Comparison of ENCODE assay signal across 1 fruit fly cellular context in genomic region chr2L:1613748-1614365, dm6.
A peak's percentile ranks its signal among the peaks of the same experiment; 100 is the strongest.
TF ChIP-seq lines count a peak whose summit lies in the region.

TSS of gene RFeSP (minus strand) at chr2L:1614160.

TF ChIP-seq in whole organism, embryonic, 481 proteins besides CTCF, POLR2A, EP300 and RAD21 (continued from another document and continues in another):
- TF ChIP-seq jumu (GFP tag; optimal IDR thresholded peaks at IDR 0.05; lab: Kevin White, UChicago) (no peak), CG9609 (GFP tag; optimal IDR thresholded peaks at IDR 0.05; lab: Kevin White, UChicago) (no peak), Abd-B (GFP tag; optimal IDR thresholded peaks at IDR 0.05; lab: Kevin White, UChicago) (no peak), gsb (GFP tag; IDR thresholded peaks at IDR 0.05; lab: Robert Waterston, UW) (no peak), CG30403 (GFP tag; optimal IDR thresholded peaks at IDR 0.05; lab: Kevin White, UChicago) (no peak), trh (GFP tag; optimal IDR thresholded peaks at IDR 0.05; lab: Kevin White, UChicago) (no peak), Deaf1 (tag; optimal IDR thresholded peaks at IDR 0.05; lab: Kevin White, UChicago) (peak; percentile 30), tgo (GFP tag; IDR thresholded peaks at IDR 0.05; lab: Robert Waterston, UW) (no peak), HLH3B (GFP tag; IDR thresholded peaks at IDR 0.05; lab: Robert Waterston, UW) (no peak), Dip3 (GFP tag; optimal IDR thresholded peaks at IDR 0.05; lab: Kevin White, UChicago) (no peak), H15 (GFP tag; IDR thresholded peaks at IDR 0.05; lab: Robert Waterston, UW) (no peak), CG6689 (GFP tag; IDR thresholded peaks at IDR 0.05; lab: Robert Waterston, UW) (no peak), E2f2 (GFP tag; IDR thresholded peaks at IDR 0.05; lab: Robert Waterston, UW) (peak; percentile 81), sr (GFP tag; IDR thresholded peaks at IDR 0.05; lab: Robert Waterston, UW) (no peak), vvl (GFP tag; IDR thresholded peaks at IDR 0.05; lab: Robert Waterston, UW) (no peak), nau (GFP tag; optimal IDR thresholded peaks at IDR 0.05; lab: Kevin White, UChicago) (no peak), Mes4 (GFP tag; optimal IDR thresholded peaks at IDR 0.05; lab: Kevin White, UChicago) (no peak), Ravus (GFP tag; IDR thresholded peaks at IDR 0.05; lab: Robert Waterston, UW) (no peak), Asciz (GFP tag; optimal IDR thresholded peaks at IDR 0.05; lab: Kevin White, UChicago) (no peak), Dp (GFP tag; optimal IDR thresholded peaks at IDR 0.05; lab: Kevin White, UChicago) (peak; percentile 79), CG10565 (GFP tag; optimal IDR thresholded peaks at IDR 0.05; lab: Kevin White, UChicago) (no peak), CG34422 (GFP tag; IDR thresholded peaks at IDR 0.05; lab: Robert Waterston, UW) (0 out of 3 replicates have a peak, but pooled peaks have one; percentile 50), CG10366 (GFP tag; IDR thresholded peaks at IDR 0.05; lab: Robert Waterston, UW) (no peak), Drgx (GFP tag; IDR thresholded peaks at IDR 0.05; lab: Robert Waterston, UW) (no peak), lola (GFP tag; optimal IDR thresholded peaks at IDR 0.05; lab: Kevin White, UChicago) (no peak), zen (tag; optimal IDR thresholded peaks at IDR 0.05; lab: Kevin White, UChicago) (peak; percentile 41), chm (GFP tag; IDR thresholded peaks at IDR 0.05; lab: Robert Waterston, UW) (no peak), Atf-2 (GFP tag; optimal IDR thresholded peaks at IDR 0.05; lab: Kevin White, UChicago) (no peak), CG8765 (GFP tag; IDR thresholded peaks at IDR 0.05; lab: Robert Waterston, UW) (no peak), CG12942 (GFP tag; optimal IDR thresholded peaks at IDR 0.05; lab: Kevin White, UChicago) (no peak), nerfin-1 (tag; optimal IDR thresholded peaks at IDR 0.05; lab: Kevin White, UChicago) (no peak), CG15514 (GFP tag; optimal IDR thresholded peaks at IDR 0.05; lab: Kevin White, UChicago) (peak; percentile 78), run (tag; optimal IDR thresholded peaks at IDR 0.05; lab: Kevin White, UChicago) (no peak), Sry-δ (GFP tag; optimal IDR thresholded peaks at IDR 0.05; lab: Kevin White, UChicago) (peak; percentile 44), pzg (GFP tag; optimal IDR thresholded peaks at IDR 0.05; lab: Kevin White, UChicago) (peak; percentile 98), fd64A (GFP tag; optimal IDR thresholded peaks at IDR 0.05; lab: Kevin White, UChicago) (no peak), Xrp1 (GFP tag; IDR thresholded peaks at IDR 0.05; lab: Robert Waterston, UW) (no peak), CG14965 (GFP tag; optimal IDR thresholded peaks at IDR 0.05; lab: Kevin White, UChicago; ENCODE audit: borderline replicate concordance) (no peak), CG4282 (GFP tag; optimal IDR thresholded peaks at IDR 0.05; lab: Kevin White, UChicago) (no peak), pum (GFP tag; optimal IDR thresholded peaks at IDR 0.05; lab: Kevin White, UChicago) (no peak), CG10979 (tag; optimal IDR thresholded peaks at IDR 0.05; lab: Kevin White, UChicago) (no peak), CG9727 (GFP tag; optimal IDR thresholded peaks at IDR 0.05; lab: Kevin White, UChicago) (no peak), ewg (GFP tag; optimal IDR thresholded peaks at IDR 0.05; lab: Kevin White, UChicago) (no peak), sim (GFP tag; IDR thresholded peaks at IDR 0.05; lab: Robert Waterston, UW) (no peak), CG13287 (GFP tag; IDR thresholded peaks at IDR 0.05; lab: Robert Waterston, UW; ENCODE audit: partially characterized antibody) (peak; percentile 30; the same call in 1 of the 2 replicates), inv (GFP tag; IDR thresholded peaks at IDR 0.05; lab: Robert Waterston, UW; ENCODE audit: partially characterized antibody) (peak; percentile 18; the same call in 1 of the 2 replicates), z (GFP tag; IDR thresholded peaks at IDR 0.05; lab: Robert Waterston, UW) (no peak), gce (GFP tag; IDR thresholded peaks at IDR 0.05; lab: Robert Waterston, UW) (no peak), btn (GFP tag; optimal IDR thresholded peaks at IDR 0.05; lab: Kevin White, UChicago) (no peak), CG2678 (tag; optimal IDR thresholded peaks at IDR 0.05; lab: Kevin White, UChicago) (no peak), Fer1 (GFP tag; optimal IDR thresholded peaks at IDR 0.05; lab: Kevin White, UChicago) (peak; percentile 11), CG11696 (GFP tag; IDR thresholded peaks at IDR 0.05; lab: Robert Waterston, UW) (no peak), Dek (tag; optimal IDR thresholded peaks at IDR 0.05; lab: Kevin White, UChicago) (peak; percentile 49), Bgb (GFP tag; IDR thresholded peaks at IDR 0.05; lab: Robert Waterston, UW; ENCODE audit: partially characterized antibody) (peak; percentile 52; the same call in 1 of the 2 replicates), Bteb2 (GFP tag; optimal IDR thresholded peaks at IDR 0.05; lab: Kevin White, UChicago) (no peak), Oaz (GFP tag; IDR thresholded peaks at IDR 0.05; lab: Robert Waterston, UW) (no peak), kah (GFP tag; optimal IDR thresholded peaks at IDR 0.05; lab: Kevin White, UChicago) (no peak), Hr39 (optimal IDR thresholded peaks at IDR 0.05; lab: Kevin White, UChicago) (no peak), h (optimal IDR thresholded peaks at IDR 0.05; lab: Kevin White, UChicago) (no peak), stc (GFP tag; IDR thresholded peaks at IDR 0.05; lab: Robert Waterston, UW) (no peak), CG3065 (GFP tag; optimal IDR thresholded peaks at IDR 0.05; lab: Kevin White, UChicago) (no peak), CG11504 (tag; optimal IDR thresholded peaks at IDR 0.05; lab: Kevin White, UChicago) (peak; percentile 45), Camta (GFP tag; optimal IDR thresholded peaks at IDR 0.05; lab: Kevin White, UChicago) (peak; percentile 15), bbx (GFP tag; IDR thresholded peaks at IDR 0.05; lab: Robert Waterston, UW; ENCODE audit: partially characterized antibody) (no peak; the same call in 1 of the 2 replicates), crp (GFP tag; optimal IDR thresholded peaks at IDR 0.05; lab: Kevin White, UChicago) (peak in 1 of 2 experiments; percentile 56), CG1832 (GFP tag; optimal IDR thresholded peaks at IDR 0.05; lab: Kevin White, UChicago) (no peak), cad (GFP tag; optimal IDR thresholded peaks at IDR 0.05; lab: Kevin White, UChicago) (no peak), Hand (GFP tag; optimal IDR thresholded peaks at IDR 0.05; lab: Kevin White, UChicago) (no peak), cato (GFP tag; optimal IDR thresholded peaks at IDR 0.05; lab: Kevin White, UChicago; ENCODE audit: borderline replicate concordance) (no peak), Fer2 (tag; optimal IDR thresholded peaks at IDR 0.05; lab: Kevin White, UChicago) (no peak), CG17359 (tag; optimal IDR thresholded peaks at IDR 0.05; lab: Kevin White, UChicago) (no peak), tll (GFP tag; optimal IDR thresholded peaks at IDR 0.05; lab: Kevin White, UChicago) (no peak), Kr (GFP tag; optimal IDR thresholded peaks at IDR 0.05; lab: Kevin White, UChicago) (no peak), wdn (GFP tag; IDR thresholded peaks at IDR 0.05; lab: Robert Waterston, UW) (no peak), ac (GFP tag; optimal IDR thresholded peaks at IDR 0.05; lab: Kevin White, UChicago) (no peak), pita (GFP tag; optimal IDR thresholded peaks at IDR 0.05; lab: Kevin White, UChicago) (no peak), CG11560 (tag; IDR thresholded peaks at IDR 0.05; lab: Robert Waterston, UW) (no peak), CG1529 (GFP tag; optimal IDR thresholded peaks at IDR 0.05; lab: Kevin White, UChicago) (no peak), Dip2 (GFP tag; IDR thresholded peaks at IDR 0.05; lab: Robert Waterston, UW) (no peak), Hr78 (GFP tag; optimal IDR thresholded peaks at IDR 0.05; lab: Kevin White, UChicago) (no peak), lbe (GFP tag; optimal IDR thresholded peaks at IDR 0.05; lab: Kevin White, UChicago) (no peak), sug (tag; optimal IDR thresholded peaks at IDR 0.05; lab: Kevin White, UChicago) (peak; percentile 10), bcd (GFP tag; optimal IDR thresholded peaks at IDR 0.05; lab: Kevin White, UChicago) (no peak), Six4 (GFP tag; optimal IDR thresholded peaks at IDR 0.05; lab: Kevin White, UChicago) (no peak), NC2α (GFP tag; optimal IDR thresholded peaks at IDR 0.05; lab: Kevin White, UChicago) (no peak), CG17186 (GFP tag; optimal IDR thresholded peaks at IDR 0.05; lab: Kevin White, UChicago) (no peak), CG6254 (GFP tag; optimal IDR thresholded peaks at IDR 0.05; lab: Kevin White, UChicago) (no peak), CG12769 (tag; optimal IDR thresholded peaks at IDR 0.05; lab: Kevin White, UChicago) (peak; percentile 47), ham (GFP tag; IDR thresholded peaks at IDR 0.05; lab: Robert Waterston, UW) (no peak), CG7786 (GFP tag; optimal IDR thresholded peaks at IDR 0.05; lab: Kevin White, UChicago) (no peak), ssp (GFP tag; IDR thresholded peaks at IDR 0.05; lab: Robert Waterston, UW) (no peak), da (GFP tag; optimal IDR thresholded peaks at IDR 0.05; lab: Kevin White, UChicago) (no peak), Opbp (GFP tag; IDR thresholded peaks at IDR 0.05; lab: Robert Waterston, UW; ENCODE audit: partially characterized antibody) (peak; percentile 21; the same call in 1 of the 3 replicates), CG12299 (tag; optimal IDR thresholded peaks at IDR 0.05; lab: Kevin White, UChicago) (peak; percentile 7), CG6654 (GFP tag; optimal IDR thresholded peaks at IDR 0.05; lab: Kevin White, UChicago) (no peak), Sin3A (optimal IDR thresholded peaks at IDR 0.05; lab: Kevin White, UChicago) (peak; percentile 55), ci (GFP tag; IDR thresholded peaks at IDR 0.05; lab: Robert Waterston, UW) (peak; percentile 35; the same call in 1 of the 3 replicates), D (optimal IDR thresholded peaks at IDR 0.05; lab: Kevin White, UChicago) (no peak), D (GFP tag; optimal IDR thresholded peaks at IDR 0.05; lab: Kevin White, UChicago) (no peak), Rfx (GFP tag; IDR thresholded peaks at IDR 0.05; lab: Robert Waterston, UW) (0 out of 2 replicates have a peak, but pooled peaks have one; percentile 19), zf30C (GFP tag; optimal IDR thresholded peaks at IDR 0.05; lab: Kevin White, UChicago) (no peak), dimm (GFP tag; IDR thresholded peaks at IDR 0.05; lab: Robert Waterston, UW) (no peak), row (GFP tag; IDR thresholded peaks at IDR 0.05; lab: Robert Waterston, UW) (0 out of 3 replicates have a peak, but pooled peaks have one; percentile 15), fd102C (GFP tag; optimal IDR thresholded peaks at IDR 0.05; lab: Kevin White, UChicago) (no peak), nom (GFP tag; optimal IDR thresholded peaks at IDR 0.05; lab: Kevin White, UChicago) (no peak), Rx (GFP tag; IDR thresholded peaks at IDR 0.05; lab: Robert Waterston, UW) (no peak), usp (GFP tag; optimal IDR thresholded peaks at IDR 0.05; lab: Kevin White, UChicago) (no peak), her (GFP tag; optimal IDR thresholded peaks at IDR 0.05; lab: Kevin White, UChicago) (no peak), Atf6 (GFP tag; IDR thresholded peaks at IDR 0.05; lab: Robert Waterston, UW) (no peak), yki (optimal IDR thresholded peaks at IDR 0.05; lab: Kevin White, UChicago) (no peak), CG12659 (GFP tag; optimal IDR thresholded peaks at IDR 0.05; lab: Kevin White, UChicago) (peak; percentile 76), CG3281 (GFP tag; optimal IDR thresholded peaks at IDR 0.05; lab: Kevin White, UChicago) (no peak), shn (GFP tag; optimal IDR thresholded peaks at IDR 0.05; lab: Kevin White, UChicago) (no peak), gsb-n (tag; optimal IDR thresholded peaks at IDR 0.05; lab: Kevin White, UChicago) (no peak), sd (tag; optimal IDR thresholded peaks at IDR 0.05; lab: Kevin White, UChicago) (peak; percentile 47), Atf3 (GFP tag; optimal IDR thresholded peaks at IDR 0.05; lab: Kevin White, UChicago) (no peak), CG30020 (tag; optimal IDR thresholded peaks at IDR 0.05; lab: Kevin White, UChicago) (no peak), chif (GFP tag; optimal IDR thresholded peaks at IDR 0.05; lab: Kevin White, UChicago) (peak in 1 of 2 experiments; percentile 32), hb (GFP tag; IDR thresholded peaks at IDR 0.05; lab: Robert Waterston, UW; ENCODE audit: partially characterized antibody) (no peak), CG8388 (GFP tag; optimal IDR thresholded peaks at IDR 0.05; lab: Kevin White, UChicago) (no peak), CG14014 (GFP tag; IDR thresholded peaks at IDR 0.05; lab: Robert Waterston, UW) (no peak), sens-2 (GFP tag; IDR thresholded peaks at IDR 0.05; lab: Robert Waterston, UW) (no peak), gcm2 (GFP tag; optimal IDR thresholded peaks at IDR 0.05; lab: Kevin White, UChicago) (no peak), CG14860 (GFP tag; IDR thresholded peaks at IDR 0.05; lab: Robert Waterston, UW; ENCODE audit: partially characterized antibody) (no peak), Usf (GFP tag; optimal IDR thresholded peaks at IDR 0.05; lab: Kevin White, UChicago) (no peak), amos (GFP tag; IDR thresholded peaks at IDR 0.05; lab: Robert Waterston, UW; ENCODE audit: partially characterized antibody) (peak; percentile 53), NfI (GFP tag; optimal IDR thresholded peaks at IDR 0.05; lab: Kevin White, UChicago) (no peak), lab (GFP tag; optimal IDR thresholded peaks at IDR 0.05; lab: Kevin White, UChicago) (no peak), CG11093 (GFP tag; IDR thresholded peaks at IDR 0.05; lab: Robert Waterston, UW) (no peak), psq (GFP tag; optimal IDR thresholded peaks at IDR 0.05; lab: Kevin White, UChicago) (no peak), Eip74EF (GFP tag; optimal IDR thresholded peaks at IDR 0.05; lab: Kevin White, UChicago) (no peak), bowl (GFP tag; IDR thresholded peaks at IDR 0.05; lab: Robert Waterston, UW) (no peak), CG17385 (GFP tag; optimal IDR thresholded peaks at IDR 0.05; lab: Kevin White, UChicago) (no peak), CG2116 (GFP tag; optimal IDR thresholded peaks at IDR 0.05; lab: Kevin White, UChicago) (peak; percentile 66), hth (optimal IDR thresholded peaks at IDR 0.05; lab: Kevin White, UChicago) (no peak), Hmx (GFP tag; optimal IDR thresholded peaks at IDR 0.05; lab: Kevin White, UChicago) (no peak), ap (GFP tag; IDR thresholded peaks at IDR 0.05; lab: Robert Waterston, UW) (no peak), GATAe (GFP tag; conservative IDR thresholded peaks at IDR 0.05; lab: Robert Waterston, UW) (no peak)
